Worm (Caenorhabditis elegans): Measurements from ENCODE around the gene B0281.1.

DNA sequence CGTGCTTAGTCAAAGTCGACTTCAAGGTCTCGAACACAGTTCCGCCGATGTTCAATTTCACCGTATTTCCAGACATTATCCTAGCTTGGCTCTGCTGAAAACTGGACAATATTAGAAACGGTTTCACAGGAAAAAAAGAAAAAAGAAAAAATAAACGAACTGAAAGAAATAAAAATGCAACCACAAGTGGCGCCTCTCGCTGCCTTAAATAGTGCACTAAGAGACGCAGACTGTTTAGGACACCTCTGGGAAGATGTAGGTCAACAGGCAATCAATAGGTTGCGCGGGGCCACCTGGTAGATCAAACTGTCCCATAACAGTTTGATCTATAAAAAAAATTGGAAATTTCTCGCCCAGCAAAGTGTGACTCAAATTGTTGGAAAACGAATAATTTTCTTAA lies 14.1 kb upstream of the B0281.1 start, which contains the start of gene B0281.4:
- TF ChIP-seq F57C9.4 (tag; optimal IDR thresholded peaks at IDR 0.05) (no peak), unc-62 (GFP tag; optimal IDR thresholded peaks at IDR 0.05) (no peak), T26A5.8 (tag; optimal IDR thresholded peaks at IDR 0.05) (no peak), snpc-1.1 (tag; optimal IDR thresholded peaks at IDR 0.05; ENCODE audit: insufficient read depth) (no peak), efl-1 (GFP tag; optimal IDR thresholded peaks at IDR 0.05) (no peak)

Data from whole organism, young adult.